Fruit fly (Drosophila melanogaster) whole organism, embryonic: ENCODE data around the gene dec.

Source experiments
- Abd-B ChIP-seq: fragments of 200-800 bp; sonication (Bioruptor generic); optimal IDR thresholded peaks from 2 replicates; lab custom pipeline; 2018; ENCODE audit warnings: missing biosample characterization, mild to moderate bottlenecking, missing genetic modification characterization, moderate library complexity
- Bgb ChIP-seq: fragments of 200-800 bp; sonication (Bioruptor generic); IDR thresholded peaks from 2 replicates; pipeline ENCODE4 v1.3.6; 2022; ENCODE audit warnings: missing biosample characterization, missing genetic modification characterization; ENCODE audit not compliant: partially characterized antibody
- CG10654 ChIP-seq: fragments of 200-800 bp; sonication (Bioruptor generic); optimal IDR thresholded peaks from 2 replicates; lab custom pipeline; 2016; ENCODE audit warnings: missing biosample characterization, missing genetic modification characterization
- CG10979 ChIP-seq: fragments of 200-800 bp; sonication (Bioruptor generic); optimal IDR thresholded peaks from 2 replicates; lab custom pipeline; 2018; ENCODE audit warnings: missing biosample characterization, mild to moderate bottlenecking, missing genetic modification characterization, moderate library complexity
- CG11085 ChIP-seq: fragments of 200-800 bp; sonication (Bioruptor generic); IDR thresholded peaks from 2 replicates; pipeline ENCODE4 v1.3.6; 2022; ENCODE audit warnings: missing biosample characterization, missing genetic modification characterization
- CG13624 ChIP-seq: fragments of 200-800 bp; sonication (Bioruptor generic); optimal IDR thresholded peaks from 2 replicates; lab custom pipeline; 2016; ENCODE audit warnings: missing biosample characterization, missing genetic modification characterization
- CG15479 ChIP-seq: fragments of 200-800 bp; sonication (Bioruptor generic); optimal IDR thresholded peaks from 3 replicates; lab custom pipeline; 2019; ENCODE audit warnings: missing biosample characterization, mild to moderate bottlenecking, missing genetic modification characterization, moderate library complexity
- CG15514 ChIP-seq: fragments of 200-800 bp; sonication (Bioruptor generic); optimal IDR thresholded peaks from 3 replicates; lab custom pipeline; 2017; ENCODE audit warnings: missing biosample characterization, missing genetic modification characterization, mild to moderate bottlenecking, moderate library complexity, missing genetic modification reagents
- CG15696 ChIP-seq: fragments of 200-800 bp; sonication (Bioruptor generic); optimal IDR thresholded peaks from 2 replicates; lab custom pipeline; 2019; ENCODE audit warnings: missing biosample characterization, mild to moderate bottlenecking, missing genetic modification characterization, moderate library complexity
- CG16779 ChIP-seq: fragments of 200-800 bp; sonication (Bioruptor generic); IDR thresholded peaks from 2 replicates; pipeline ENCODE4 v1.3.6; 2022; ENCODE audit warnings: missing biosample characterization, missing genetic modification characterization
- CG16813 ChIP-seq: fragments of 200-800 bp; sonication (Bioruptor generic); IDR thresholded peaks from 3 replicates; pipeline ENCODE4 v1.3.6; 2022; ENCODE audit warnings: missing biosample characterization, missing genetic modification characterization; ENCODE audit not compliant: partially characterized antibody
- CG17186 ChIP-seq: fragments of 200-800 bp; sonication (Bioruptor generic); optimal IDR thresholded peaks from 3 replicates; lab custom pipeline; 2017; ENCODE audit warnings: missing biosample characterization, missing genetic modification reagents, missing genetic modification characterization
- CG18011 ChIP-seq: fragments of 200-800 bp; sonication (Bioruptor generic); optimal IDR thresholded peaks from 2 replicates; lab custom pipeline; 2017; ENCODE audit warnings: missing biosample characterization, missing genetic modification characterization, mild to moderate bottlenecking, moderate library complexity, missing genotype
- CG18619 ChIP-seq: fragments of 200-800 bp; sonication (Bioruptor generic); optimal IDR thresholded peaks from 3 replicates; lab custom pipeline; 2017; ENCODE audit warnings: missing biosample characterization, mild to moderate bottlenecking, missing genetic modification characterization
- CG2129 ChIP-seq: fragments of 200-800 bp; sonication (Bioruptor generic); IDR thresholded peaks from 2 replicates; pipeline ENCODE4 v1.3.6; 2022; ENCODE audit warnings: missing biosample characterization, missing genetic modification characterization; ENCODE audit not compliant: partially characterized antibody
- CG2202 ChIP-seq: fragments of 200-800 bp; sonication (Bioruptor generic); optimal IDR thresholded peaks from 2 replicates; lab custom pipeline; 2018; ENCODE audit warnings: missing biosample characterization, mild to moderate bottlenecking, missing genetic modification characterization
- CG32772 ChIP-seq: fragments of 200-800 bp; sonication (Bioruptor generic); IDR thresholded peaks from 2 replicates; pipeline ENCODE4 v1.3.6; 2022; ENCODE audit warnings: missing biosample characterization, missing genetic modification characterization
- CG3407 ChIP-seq: fragments of 200-800 bp; sonication (Bioruptor generic); optimal IDR thresholded peaks from 2 replicates; lab custom pipeline; 2018; ENCODE audit warnings: missing biosample characterization, mild to moderate bottlenecking, missing genetic modification characterization
- CG4404 ChIP-seq: fragments of 200-800 bp; sonication (Bioruptor generic); IDR thresholded peaks from 2 replicates; pipeline ENCODE4 v1.3.6; 2022; ENCODE audit warnings: missing biosample characterization, missing genetic modification characterization
- CG4730 ChIP-seq: fragments of 200-800 bp; sonication (Bioruptor generic); IDR thresholded peaks from 2 replicates; pipeline ENCODE4 v1.3.6; 2022; ENCODE audit warnings: missing biosample characterization, missing genetic modification characterization
- CG6683 ChIP-seq: fragments of 200-800 bp; sonication (Bioruptor generic); optimal IDR thresholded peaks from 2 replicates; lab custom pipeline; 2017; ENCODE audit warnings: missing biosample characterization, mild to moderate bottlenecking, missing genetic modification characterization, missing genetic modification reagents
- CG7357 ChIP-seq: fragments of 200-800 bp; sonication (Bioruptor generic); IDR thresholded peaks from 3 replicates; pipeline ENCODE4 v1.3.6; 2022; ENCODE audit warnings: missing biosample characterization, missing genetic modification characterization
- CG7987 ChIP-seq: fragments of 200-800 bp; sonication (Bioruptor generic); optimal IDR thresholded peaks from 2 replicates; lab custom pipeline; 2018; ENCODE audit warnings: missing biosample characterization, mild to moderate bottlenecking, missing genetic modification characterization, moderate library complexity
- CG8924 ChIP-seq: fragments of 200-800 bp; optimal IDR thresholded peaks from 3 replicates; lab custom pipeline; 2019; ENCODE audit warnings: missing biosample characterization, mild to moderate bottlenecking, missing genetic modification characterization, moderate library complexity
- CG9797 ChIP-seq: fragments of 200-800 bp; sonication (Bioruptor generic); optimal IDR thresholded peaks from 3 replicates; lab custom pipeline; 2018; ENCODE audit warnings: missing biosample characterization, mild to moderate bottlenecking, missing genetic modification characterization
- CoRest ChIP-seq: fragments of 200-800 bp; sonication (Bioruptor generic); optimal IDR thresholded peaks from 3 replicates; lab custom pipeline; 2018; ENCODE audit warnings: missing biosample characterization, mild to moderate bottlenecking, missing genetic modification characterization, moderate library complexity
- Doc2 ChIP-seq: fragments of 200-800 bp; sonication (Bioruptor generic); IDR thresholded peaks from 2 replicates; pipeline ENCODE4 v1.3.6; 2022; ENCODE audit warnings: missing biosample characterization, missing genetic modification characterization
- Hr3 ChIP-seq: fragments of 200-800 bp; sonication (Bioruptor generic); optimal IDR thresholded peaks from 3 replicates; lab custom pipeline; 2016; ENCODE audit warnings: missing biosample characterization, missing genetic modification characterization
- Hr78 ChIP-seq, 2 experiments: fragments of 200-800 bp in 1 of 2; fragments of >200 bp in 1 of 2; sonication (Bioruptor generic) in 1 of 2; optimal IDR thresholded peaks; 2 replicates each; lab custom pipeline; 2017 to 2019; ENCODE audit warnings: missing biosample characterization in 2 of 2, missing genetic modification characterization in 2 of 2, mild to moderate bottlenecking in 1 of 2, moderate library complexity in 1 of 2
- MBD-R2 ChIP-seq: fragments of 200-800 bp; sonication (Bioruptor generic); IDR thresholded peaks from 2 replicates; pipeline ENCODE4 v1.3.6; 2022; ENCODE audit warnings: missing biosample characterization, missing genetic modification characterization
- Mes4 ChIP-seq: fragments of 200-800 bp; sonication (Bioruptor generic); optimal IDR thresholded peaks from 2 replicates; lab custom pipeline; 2016; ENCODE audit warnings: missing biosample characterization, missing genetic modification characterization
- Nf-YC ChIP-seq: fragments of 200-800 bp; optimal IDR thresholded peaks from 3 replicates; lab custom pipeline; 2019; ENCODE audit warnings: missing biosample characterization, mild to moderate bottlenecking, missing genetic modification characterization, moderate library complexity
- Scr ChIP-seq: fragments of 200-800 bp; sonication (Bioruptor generic); IDR thresholded peaks from 2 replicates; pipeline ENCODE4 v1.3.6; 2022; ENCODE audit warnings: missing biosample characterization, missing genetic modification characterization; ENCODE audit not compliant: partially characterized antibody
- Spps ChIP-seq: fragments of 200-800 bp; sonication (Bioruptor generic); optimal IDR thresholded peaks from 2 replicates; lab custom pipeline; 2018; ENCODE audit warnings: missing biosample characterization, mild to moderate bottlenecking, missing genetic modification characterization
- Trl ChIP-seq, 3 experiments: fragments of >200 bp in 2 of 3; fragments of 200-800 bp in 1 of 3; sonication (Bioruptor generic) in 1 of 3; optimal IDR thresholded peaks; 2 replicates in 1 of 3; 3 replicates in 2 of 3; lab custom pipeline; 2016 to 2017; ENCODE audit warnings: missing biosample characterization in 1 of 3, missing genetic modification characterization in 1 of 3
- Xrp1 ChIP-seq: fragments of 200-800 bp; sonication (Bioruptor generic); IDR thresholded peaks from 2 replicates; pipeline ENCODE4 v1.3.6; 2022; ENCODE audit warnings: missing biosample characterization, missing genetic modification characterization
- amos ChIP-seq: fragments of 200-800 bp; sonication (Bioruptor generic); IDR thresholded peaks from 2 replicates; pipeline ENCODE4 v1.3.6; 2022; ENCODE audit warnings: missing biosample characterization, missing genetic modification characterization; ENCODE audit not compliant: partially characterized antibody
- btn ChIP-seq: fragments of 200-800 bp; sonication (Bioruptor generic); optimal IDR thresholded peaks from 2 replicates; lab custom pipeline; 2016; ENCODE audit warnings: missing biosample characterization, missing genetic modification characterization
- crol ChIP-seq: fragments of 200-800 bp; sonication (Bioruptor generic); IDR thresholded peaks from 2 replicates; pipeline ENCODE4 v1.3.6; 2022; ENCODE audit warnings: missing biosample characterization, missing genetic modification characterization
- crp ChIP-seq, 2 experiments: fragments of 200-800 bp; sonication (Bioruptor generic); optimal IDR thresholded peaks; 2 replicates in 1 of 2; 3 replicates in 1 of 2; lab custom pipeline; 2017; ENCODE audit warnings: missing biosample characterization in 2 of 2, missing genetic modification characterization in 2 of 2, mild to moderate bottlenecking in 1 of 2, moderate library complexity in 1 of 2
- eve ChIP-seq, 2 experiments: fragments of >200 bp; optimal IDR thresholded peaks; 2 replicates each; lab custom pipeline; 2017; ENCODE audit warnings: missing biosample characterization in 2 of 2, missing genetic modification characterization in 2 of 2
- gcm2 ChIP-seq: fragments of 200-800 bp; sonication (Bioruptor generic); optimal IDR thresholded peaks from 2 replicates; lab custom pipeline; 2016; ENCODE audit warnings: missing biosample characterization, missing genetic modification characterization
- hb ChIP-seq: fragments of 200-800 bp; sonication (Bioruptor generic); IDR thresholded peaks from 3 replicates; pipeline ENCODE4 v1.3.6; 2022; ENCODE audit warnings: missing biosample characterization, missing genetic modification characterization; ENCODE audit not compliant: partially characterized antibody
- ken ChIP-seq: fragments of 200-800 bp; sonication (Bioruptor generic); IDR thresholded peaks from 3 replicates; pipeline ENCODE4 v1.3.6; 2022; ENCODE audit warnings: missing biosample characterization, missing genetic modification characterization
- klu ChIP-seq: fragments of 200-800 bp; sonication (Bioruptor generic); IDR thresholded peaks from 2 replicates; pipeline ENCODE4 v1.3.6; 2022; ENCODE audit warnings: missing biosample characterization, missing genetic modification characterization
- repo ChIP-seq: fragments of 200-800 bp; sonication (Bioruptor generic); optimal IDR thresholded peaks from 2 replicates; lab custom pipeline; 2016; ENCODE audit warnings: missing biosample characterization, missing genetic modification characterization
- unpg ChIP-seq: fragments of 200-800 bp; sonication (Bioruptor generic); optimal IDR thresholded peaks from 3 replicates; lab custom pipeline; 2018; ENCODE audit warnings: missing biosample characterization, mild to moderate bottlenecking, missing genetic modification characterization, moderate library complexity

dec gene

DNA sequence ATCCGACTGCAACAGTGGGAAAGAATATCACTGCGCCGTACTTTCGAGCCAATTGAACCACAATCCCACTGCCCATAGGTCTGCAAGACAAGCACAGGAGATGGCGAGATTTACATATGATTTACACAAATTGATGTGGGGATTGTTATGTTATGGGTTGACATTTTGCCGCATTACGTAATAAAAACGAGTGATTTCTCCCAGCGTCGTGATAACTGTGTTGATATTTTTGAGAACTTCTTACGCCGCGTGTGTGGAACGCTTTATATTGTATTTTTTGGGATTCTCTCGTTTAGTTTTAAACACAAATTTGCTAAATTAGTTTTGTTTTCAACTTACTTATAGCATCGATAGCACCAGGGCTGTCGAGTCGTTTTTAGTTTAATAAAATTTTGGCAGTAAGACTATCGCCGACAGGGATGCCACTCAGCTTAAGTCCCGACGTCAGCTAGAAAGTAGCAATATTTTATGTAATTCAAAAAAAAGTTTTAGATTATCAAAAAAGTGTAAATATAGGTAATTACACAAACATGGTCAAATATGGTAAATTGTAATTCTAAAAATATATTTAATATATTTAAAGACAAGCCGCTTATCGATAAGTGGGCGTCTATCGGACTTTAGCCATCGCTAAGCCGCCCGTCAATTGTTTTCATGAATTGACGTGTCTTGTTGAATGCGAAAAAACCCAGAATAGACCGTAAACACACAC, 20.5 kb upstream of the dec start, which contains the start of the genes CG45089, ND-MNLL and p115 (continued):
- no peak for TF ChIP-seq eve (GFP tag; optimal IDR thresholded peaks at IDR 0.05; lab: Kevin White, UChicago)
- peak; percentile 57; the same call in 1 of the 2 replicates for TF ChIP-seq Xrp1 (GFP tag; lab: Robert Waterston, UW)
- TF ChIP-seq klu (GFP tag; lab: Robert Waterston, UW) = peak; percentile 53
- TF ChIP-seq CG18619 (GFP tag; lab: Kevin White, UChicago) = peak; percentile 17
- peak; percentile 8 for TF ChIP-seq CG17186
- peak; percentile 53 for TF ChIP-seq CG13624 (GFP tag; lab: Kevin White, UChicago)
- TF ChIP-seq CG15514 = peak; percentile 66
- peak; percentile 64 for TF ChIP-seq CoRest (tag; lab: Kevin White, UChicago)
- TF ChIP-seq CG16779 (GFP tag; lab: Robert Waterston, UW) = no peak
- peak; percentile 0 for TF ChIP-seq CG6683
- no peak for TF ChIP-seq CG2202 (tag; lab: Kevin White, UChicago)
- TF ChIP-seq crp (GFP tag; optimal IDR thresholded peaks at IDR 0.05; lab: Kevin White, UChicago) = peak in 1 of 2 experiments; percentile 39
- no peak for TF ChIP-seq gcm2 (GFP tag; lab: Kevin White, UChicago)
- TF ChIP-seq Nf-YC = peak; percentile 62
- peak; percentile 58 for TF ChIP-seq CG16813 (GFP tag; lab: Robert Waterston, UW)
- TF ChIP-seq Hr78 (GFP tag; optimal IDR thresholded peaks at IDR 0.05; lab: Kevin White, UChicago) = no peak
- TF ChIP-seq MBD-R2 (GFP tag; lab: Robert Waterston, UW) = peak; percentile 78
- no peak for TF ChIP-seq repo (GFP tag; lab: Kevin White, UChicago)
- TF ChIP-seq CG7357 (GFP tag; lab: Robert Waterston, UW) = no peak
- peak; percentile 72 for TF ChIP-seq Scr
- TF ChIP-seq Mes4 (GFP tag; lab: Kevin White, UChicago) = no peak
- TF ChIP-seq CG8924 = peak; percentile 68
- peak; percentile 57 for TF ChIP-seq amos (GFP tag; lab: Robert Waterston, UW)
- peak; percentile 65 for TF ChIP-seq Abd-B (GFP tag; lab: Kevin White, UChicago)
- TF ChIP-seq crol (GFP tag; lab: Robert Waterston, UW) = no peak
- TF ChIP-seq CG32772 (GFP tag; lab: Robert Waterston, UW) = peak; percentile 39; the same call in 1 of the 2 replicates
- TF ChIP-seq CG18011 = peak; percentile 29
- TF ChIP-seq CG10654 (GFP tag; lab: Kevin White, UChicago) = peak; percentile 54
- TF ChIP-seq Hr3 (GFP tag; lab: Kevin White, UChicago) = peak; percentile 69
- TF ChIP-seq hb (GFP tag; lab: Robert Waterston, UW) = peak; percentile 35; the same call in 1 of the 3 replicates
- 0 out of 2 replicates have a peak, but pooled peaks have one; percentile 28 for TF ChIP-seq CG4404 (GFP tag; lab: Robert Waterston, UW)
- 0 out of 2 replicates have a peak, but pooled peaks have one; percentile 11 for TF ChIP-seq CG11085 (GFP tag; lab: Robert Waterston, UW)
- no peak for TF ChIP-seq CG7987
- peak; percentile 32 for TF ChIP-seq CG2129 (GFP tag; lab: Robert Waterston, UW)
- TF ChIP-seq CG9797 = peak; percentile 22
- peak; percentile 46; the same call in 2 of the 3 replicates for TF ChIP-seq ken (GFP tag; lab: Robert Waterston, UW)
- no peak for TF ChIP-seq Doc2 (GFP tag; lab: Robert Waterston, UW)
- peak; percentile 14 for TF ChIP-seq CG3407 (GFP tag; lab: Kevin White, UChicago)
- TF ChIP-seq CG10979 (tag; lab: Kevin White, UChicago) = peak; percentile 50
- TF ChIP-seq Spps = peak; percentile 9
- no peak for TF ChIP-seq CG4730 (GFP tag; lab: Robert Waterston, UW)
- no peak for TF ChIP-seq Trl (optimal IDR thresholded peaks at IDR 0.05; lab: Kevin White, UChicago)
- TF ChIP-seq Trl (GFP tag; optimal IDR thresholded peaks at IDR 0.05; lab: Kevin White, UChicago) = peak; percentile 20
- TF ChIP-seq CG15479 (GFP tag; lab: Kevin White, UChicago) = no peak
- peak; percentile 73 for TF ChIP-seq CG15696 (tag; lab: Kevin White, UChicago)
- TF ChIP-seq Bgb (GFP tag; lab: Robert Waterston, UW) = peak; percentile 42
- peak; percentile 60 for TF ChIP-seq unpg (GFP tag; lab: Kevin White, UChicago)
- no peak for TF ChIP-seq btn (GFP tag; lab: Kevin White, UChicago)
